Fruit fly (Drosophila melanogaster) whole organism: ENCODE data around the gene CG14605.

Experiments
- CG8478 ChIP-seq: fragments of >200 bp; optimal IDR thresholded peaks from 2 replicates; lab custom pipeline; 2018; ENCODE audit warnings: inconsistent platforms
- Dll ChIP-seq: fragments of >200 bp; optimal IDR thresholded peaks from 2 replicates; lab custom pipeline; 2017
- EcR ChIP-seq, 2 experiments: fragments of >200 bp; optimal IDR thresholded peaks; 2 replicates each; lab custom pipeline; 2017; ENCODE audit warnings: missing biosample characterization in 2 of 2, missing genetic modification characterization in 2 of 2, missing genetic modification reagents in 2 of 2
- pan ChIP-seq: fragments of >200 bp; optimal IDR thresholded peaks from 2 replicates; lab custom pipeline; 2017
- psq ChIP-seq: fragments of >200 bp; optimal IDR thresholded peaks from 2 replicates; lab custom pipeline; 2017
- usp ChIP-seq: fragments of >200 bp; optimal IDR thresholded peaks from 2 replicates; lab custom pipeline; 2017; ENCODE audit warnings: missing biosample characterization, missing genetic modification characterization, mixed read lengths

- TF ChIP-seq psq (no peak), pan (lab: Kevin White, UChicago) (no peak), usp (no peak), EcR (GFP tag; optimal IDR thresholded peaks at IDR 0.05; lab: Kevin White, UChicago) (no peak), CG8478 (lab: Kevin White, UChicago) (no peak), Dll (no peak)
Observed at dm6 chr3R:7169927-7170326, 49.6 kb downstream of the CG14605 start.
